Fruit fly (Drosophila melanogaster): ENCODE results near the gene thw.

thw gene

dm6 chr3R:7249460-7249859 lies 25.2 kb downstream of the thw start, which contains the start of the genes CG1227 and Dtwd2:
CG1227 (minus strand) TSS chr3R:7249738.
Dtwd2 (plus strand) TSS chr3R:7249795.
- TF ChIP-seq CG12605 (GFP tag; IDR thresholded peaks at IDR 0.05) (peak; percentile 98), rn (GFP tag; IDR thresholded peaks at IDR 0.05) (peak; percentile 94), Pif1A (GFP tag; optimal IDR thresholded peaks at IDR 0.05) (peak; percentile 93), CG9948 (tag; optimal IDR thresholded peaks at IDR 0.05) (peak; percentile 94), CG4496 (GFP tag; IDR thresholded peaks at IDR 0.05) (peak; percentile 97), fd96Ca (GFP tag; IDR thresholded peaks at IDR 0.05) (peak; percentile 83), Pif1B (GFP tag; optimal IDR thresholded peaks at IDR 0.05) (peak; percentile 92), CG15710 (tag; optimal IDR thresholded peaks at IDR 0.05) (peak; percentile 98), CG8301 (tag; optimal IDR thresholded peaks at IDR 0.05) (peak; percentile 97), CG17806 (tag; optimal IDR thresholded peaks at IDR 0.05) (peak; percentile 96), Snoo (tag; optimal IDR thresholded peaks at IDR 0.05) (peak; percentile 94), gl (tag; optimal IDR thresholded peaks at IDR 0.05) (peak; percentile 87), CG10348 (GFP tag; IDR thresholded peaks at IDR 0.05) (peak; percentile 71; the same call in 1 of the 2 replicates), CG13204 (GFP tag; optimal IDR thresholded peaks at IDR 0.05) (no peak), EcR (GFP tag; optimal IDR thresholded peaks at IDR 0.05) (no peak), CG34367 (tag; optimal IDR thresholded peaks at IDR 0.05) (peak; percentile 96), Ets98B (GFP tag; IDR thresholded peaks at IDR 0.05) (peak; percentile 98), D1 (tag; optimal IDR thresholded peaks at IDR 0.05) (peak; percentile 96), CG14655 (GFP tag; optimal IDR thresholded peaks at IDR 0.05) (peak; percentile 94), CG32121 (GFP tag; IDR thresholded peaks at IDR 0.05) (peak; percentile 97), CG8159 (tag; optimal IDR thresholded peaks at IDR 0.05) (peak; percentile 97)

dm6 chr3R:7251857-7252256 lies 27.6 kb downstream of the thw start, which contains the start of gene Obp84a:
Obp84a (minus strand) TSS chr3R:7251957.
- TF ChIP-seq CG17806 (tag; optimal IDR thresholded peaks at IDR 0.05): no peak
- TF ChIP-seq gl (tag; optimal IDR thresholded peaks at IDR 0.05): no peak
- no peak for TF ChIP-seq CG13204 (GFP tag; optimal IDR thresholded peaks at IDR 0.05)
- no peak for TF ChIP-seq Pif1A (GFP tag; optimal IDR thresholded peaks at IDR 0.05)
- no peak for TF ChIP-seq Pif1B (GFP tag; optimal IDR thresholded peaks at IDR 0.05)
- TF ChIP-seq CG14655 (GFP tag; optimal IDR thresholded peaks at IDR 0.05): no peak
- no peak for TF ChIP-seq Snoo (tag; optimal IDR thresholded peaks at IDR 0.05)
- no peak for TF ChIP-seq CG4496 (GFP tag; IDR thresholded peaks at IDR 0.05)
- no peak for TF ChIP-seq CG10348 (GFP tag; IDR thresholded peaks at IDR 0.05)
- no peak for TF ChIP-seq Ets98B (GFP tag; IDR thresholded peaks at IDR 0.05)
- TF ChIP-seq CG32121 (GFP tag; IDR thresholded peaks at IDR 0.05): no peak
- TF ChIP-seq CG12605 (GFP tag; IDR thresholded peaks at IDR 0.05): no peak

dm6 chr3R:7259554-7259953 lies 35.3 kb downstream of the thw start:
- TF ChIP-seq Pif1B (GFP tag; optimal IDR thresholded peaks at IDR 0.05) (no peak), CG32121 (GFP tag; IDR thresholded peaks at IDR 0.05) (no peak), CG14655 (GFP tag; optimal IDR thresholded peaks at IDR 0.05) (no peak), gl (tag; optimal IDR thresholded peaks at IDR 0.05) (no peak), Ets98B (GFP tag; IDR thresholded peaks at IDR 0.05) (no peak), CG12605 (GFP tag; IDR thresholded peaks at IDR 0.05) (no peak), CG8159 (tag; optimal IDR thresholded peaks at IDR 0.05) (no peak), CG4496 (GFP tag; IDR thresholded peaks at IDR 0.05) (no peak), CG8301 (tag; optimal IDR thresholded peaks at IDR 0.05) (no peak), EcR (GFP tag; optimal IDR thresholded peaks at IDR 0.05) (no peak), D1 (tag; optimal IDR thresholded peaks at IDR 0.05) (no peak), CG13204 (GFP tag; optimal IDR thresholded peaks at IDR 0.05) (no peak), CG34367 (tag; optimal IDR thresholded peaks at IDR 0.05) (no peak), CG15710 (tag; optimal IDR thresholded peaks at IDR 0.05) (no peak), CG17806 (tag; optimal IDR thresholded peaks at IDR 0.05) (no peak), fd96Ca (GFP tag; IDR thresholded peaks at IDR 0.05) (no peak), rn (GFP tag; IDR thresholded peaks at IDR 0.05) (no peak), CG10348 (GFP tag; IDR thresholded peaks at IDR 0.05) (no peak), Snoo (tag; optimal IDR thresholded peaks at IDR 0.05) (no peak), CG9948 (tag; optimal IDR thresholded peaks at IDR 0.05) (no peak)

dm6 chr3R:7265567-7266208 lies 41.5 kb downstream of the thw start, which contains the start of the genes Gld and Syt4:
Gld (minus strand) TSS chr3R:7265703.
Syt4 (plus strand) TSS chr3R:7266065.
- no peak for TF ChIP-seq CG13204 (GFP tag; optimal IDR thresholded peaks at IDR 0.05)

dm6 chr3R:7274973-7275525 lies 50.8 kb downstream of the thw start:
- no peak for TF ChIP-seq CG17806 (tag; optimal IDR thresholded peaks at IDR 0.05)
- no peak for TF ChIP-seq Pif1B (GFP tag; optimal IDR thresholded peaks at IDR 0.05)
- TF ChIP-seq CG8301 (tag; optimal IDR thresholded peaks at IDR 0.05): no peak
- no peak for TF ChIP-seq rn (GFP tag; IDR thresholded peaks at IDR 0.05)
- no peak for TF ChIP-seq CG8159 (tag; optimal IDR thresholded peaks at IDR 0.05)
- TF ChIP-seq Snoo (tag; optimal IDR thresholded peaks at IDR 0.05): no peak
- no peak for TF ChIP-seq Pif1A (GFP tag; optimal IDR thresholded peaks at IDR 0.05)
- no peak for TF ChIP-seq EcR (GFP tag; optimal IDR thresholded peaks at IDR 0.05)
- TF ChIP-seq CG12605 (GFP tag; IDR thresholded peaks at IDR 0.05): no peak
- no peak for TF ChIP-seq CG15710 (tag; optimal IDR thresholded peaks at IDR 0.05)

dm6 chr3R:7276782-7277181 lies 52.6 kb downstream of the thw start:
- no peak for TF ChIP-seq CG4496 (GFP tag; IDR thresholded peaks at IDR 0.05)
- no peak for TF ChIP-seq CG32121 (GFP tag; IDR thresholded peaks at IDR 0.05)
- no peak for TF ChIP-seq CG8159 (tag; optimal IDR thresholded peaks at IDR 0.05)

All from whole organism, pupa.